Worm (Caenorhabditis elegans) whole organism, L4 larva: ENCODE measurements around the gene Y44A6D.6.

ENCODE experiments used
- F10B5.3 ChIP-seq: sonication (generic microtip); optimal IDR thresholded peaks from 2 replicates; lab custom pipeline; 2016; ENCODE audit warnings: mild to moderate bottlenecking, missing genetic modification characterization, missing compliant biosample characterization
- F44E2.7 ChIP-seq: fragments of 200-800 bp; sonication (Bioruptor generic); IDR thresholded peaks from 2 replicates; pipeline ENCODE4 v2.1.2; 2022; ENCODE audit warnings: missing genetic modification characterization, missing compliant biosample characterization
- Y5F2A.4 ChIP-seq: fragments of 200-800 bp; sonication (Bioruptor generic); optimal IDR thresholded peaks from 2 replicates; lab custom pipeline; 2018; ENCODE audit warnings: mild to moderate bottlenecking, missing genetic modification characterization, missing compliant biosample characterization
- aly-2 ChIP-seq: sonication (generic microtip); optimal IDR thresholded peaks from 2 replicates; lab custom pipeline; 2018; ENCODE audit warnings: missing biosample characterization, missing genetic modification characterization
- ama-1 ChIP-seq: fragments of 150-350 bp; optimal IDR thresholded peaks from 2 replicates; lab custom pipeline; 2014; ENCODE audit warnings: inconsistent platforms, mixed read lengths
- attf-4 ChIP-seq: sonication (generic microtip); optimal IDR thresholded peaks from 3 replicates; lab custom pipeline; 2017; ENCODE audit warnings: missing biosample characterization, missing genetic modification characterization
- ceh-20 ChIP-seq: fragments of 200-800 bp; sonication (Bioruptor generic); IDR thresholded peaks from 2 replicates; pipeline ENCODE4 v1.3.6; 2022; ENCODE audit warnings: missing genetic modification reagents, missing genetic modification characterization, missing compliant biosample characterization
- ceh-28 ChIP-seq: fragments of 150-350 bp; optimal IDR thresholded peaks from 2 replicates; lab custom pipeline; 2014; ENCODE audit warnings: missing biosample characterization, missing genetic modification reagents, missing genetic modification characterization
- ceh-32 ChIP-seq: sonication (generic microtip); optimal IDR thresholded peaks from 2 replicates; lab custom pipeline; 2016; ENCODE audit warnings: mild to moderate bottlenecking, missing genetic modification characterization, missing compliant biosample characterization; ENCODE audit not compliant: poor library complexity
- ceh-82 ChIP-seq: sonication (generic microtip); optimal IDR thresholded peaks from 2 replicates; lab custom pipeline; 2017; ENCODE audit warnings: missing biosample characterization, missing genetic modification characterization
- ces-1 ChIP-seq: fragments of 150-350 bp; sonication (generic microtip); optimal IDR thresholded peaks from 4 replicates; lab custom pipeline; 2014; ENCODE audit warnings: missing biosample characterization, missing genetic modification reagents, missing genetic modification characterization
- cey-2 ChIP-seq: sonication (generic microtip); optimal IDR thresholded peaks from 3 replicates; lab custom pipeline; 2017; ENCODE audit warnings: missing genetic modification characterization, mild to moderate bottlenecking, missing compliant biosample characterization, antibody characterized with exemption, borderline replicate concordance; ENCODE audit not compliant: insufficient read depth
- daf-16 ChIP-seq, 3 experiments: sonication (generic microtip); optimal IDR thresholded peaks; 2 replicates each; lab custom pipeline; 2016 to 2017; ENCODE audit warnings: missing genetic modification characterization in 3 of 3, missing genetic modification reagents in 3 of 3, mild to moderate bottlenecking in 2 of 3, missing compliant biosample characterization in 2 of 3, missing biosample characterization in 1 of 3, moderate library complexity in 1 of 3
- daf-8 ChIP-seq: fragments of 200-800 bp; sonication (Bioruptor generic); IDR thresholded peaks from 2 replicates; pipeline ENCODE4 v1.3.6; 2022; ENCODE audit warnings: missing genetic modification characterization, missing compliant biosample characterization
- dmd-6 ChIP-seq: fragments of 200-800 bp; sonication (Bioruptor generic); IDR thresholded peaks from 2 replicates; pipeline ENCODE4 v1.3.6; 2022; ENCODE audit warnings: missing genetic modification reagents, missing genetic modification characterization, missing compliant biosample characterization
- dmd-8 ChIP-seq: fragments of 200-800 bp; sonication (Bioruptor generic); IDR thresholded peaks from 2 replicates; pipeline ENCODE4 v1.3.6; 2022; ENCODE audit warnings: missing genetic modification characterization, missing compliant biosample characterization
- egl-27 ChIP-seq: sonication (generic microtip); optimal IDR thresholded peaks from 3 replicates; lab custom pipeline; 2017; ENCODE audit warnings: missing biosample characterization, missing genetic modification reagents, missing genetic modification characterization
- egl-43 ChIP-seq: fragments of 200-800 bp; sonication (Bioruptor generic); IDR thresholded peaks from 2 replicates; pipeline ENCODE4 v1.3.6; 2022; ENCODE audit warnings: missing genetic modification reagents, missing genetic modification characterization, missing compliant biosample characterization
- hlh-11 ChIP-seq: fragments of 200-800 bp; sonication (Bioruptor generic); optimal IDR thresholded peaks from 2 replicates; lab custom pipeline; 2018; ENCODE audit warnings: mild to moderate bottlenecking, missing genetic modification characterization, missing compliant biosample characterization
- hmg-1.1 ChIP-seq: fragments of 200-800 bp; sonication (Bioruptor generic); IDR thresholded peaks from 2 replicates; pipeline ENCODE4 v1.3.6; 2022; ENCODE audit warnings: missing genetic modification reagents, missing genetic modification characterization, missing compliant biosample characterization
- lin-13 ChIP-seq: fragments of 150-350 bp; optimal IDR thresholded peaks from 2 replicates; lab custom pipeline; 2014; ENCODE audit warnings: missing biosample characterization, missing genetic modification reagents, missing genetic modification characterization
- lin-29 ChIP-seq: fragments of 200-800 bp; sonication (Bioruptor generic); IDR thresholded peaks from 2 replicates; pipeline ENCODE4 v1.3.6; 2022; ENCODE audit warnings: missing genetic modification reagents, missing genetic modification characterization, missing compliant biosample characterization
- mdt-29 ChIP-seq: fragments of 200-800 bp; sonication (Bioruptor generic); IDR thresholded peaks from 2 replicates; pipeline ENCODE4 v1.3.6; 2022; ENCODE audit warnings: missing genetic modification reagents, missing genetic modification characterization, missing compliant biosample characterization
- nhr-25 ChIP-seq: sonication (generic microtip); optimal IDR thresholded peaks from 2 replicates; lab custom pipeline; 2017; ENCODE audit warnings: missing genetic modification characterization, mild to moderate bottlenecking, missing compliant biosample characterization, antibody characterized with exemption, moderate library complexity, borderline replicate concordance; ENCODE audit not compliant: insufficient read depth
- nhr-41 ChIP-seq: fragments of 200-800 bp; sonication (Bioruptor generic); IDR thresholded peaks from 2 replicates; pipeline ENCODE4 v1.3.6; 2022; ENCODE audit warnings: missing genetic modification reagents, missing genetic modification characterization, missing compliant biosample characterization
- nhr-42 ChIP-seq: fragments of 200-800 bp; sonication (Bioruptor generic); IDR thresholded peaks from 2 replicates; pipeline ENCODE4 v1.3.6; 2022; ENCODE audit warnings: missing genetic modification characterization, missing compliant biosample characterization
- pha-4 ChIP-seq, 2 experiments: fragments of 150-350 bp in 1 of 2; fragments of 200-800 bp in 1 of 2; sonication (Bioruptor generic) in 1 of 2; IDR thresholded peaks in 1 of 2; optimal IDR thresholded peaks in 1 of 2; 2 replicates each; pipeline versions ENCODE4 v1.3.6 to Lab custom; 2014 to 2022; ENCODE audit warnings: missing genetic modification characterization in 2 of 2, missing genetic modification reagents in 2 of 2, missing biosample characterization in 1 of 2, missing compliant biosample characterization in 1 of 2
- php-3 ChIP-seq: fragments of 200-800 bp; sonication (Bioruptor generic); IDR thresholded peaks from 2 replicates; pipeline ENCODE4 v1.3.6; 2022; ENCODE audit warnings: missing genetic modification reagents, missing genetic modification characterization, missing compliant biosample characterization
- pqm-1 ChIP-seq: sonication (generic microtip); optimal IDR thresholded peaks from 2 replicates; lab custom pipeline; 2017; ENCODE audit warnings: missing biosample characterization, missing genetic modification characterization
- set-16 ChIP-seq: fragments of 200-800 bp; sonication (Bioruptor generic); IDR thresholded peaks from 2 replicates; pipeline ENCODE4 v1.3.6; 2022; ENCODE audit warnings: missing genetic modification reagents, missing genetic modification characterization, missing compliant biosample characterization
- snpc-4 ChIP-seq: fragments of 150-350 bp; optimal IDR thresholded peaks from 2 replicates; lab custom pipeline; 2014; ENCODE audit warnings: missing biosample characterization, missing genetic modification characterization
- spr-1 ChIP-seq: sonication (generic microtip); optimal IDR thresholded peaks from 2 replicates; lab custom pipeline; 2016; ENCODE audit warnings: mild to moderate bottlenecking, missing genetic modification characterization, missing compliant biosample characterization
- tag-97 ChIP-seq: fragments of 200-800 bp; sonication (Bioruptor generic); IDR thresholded peaks from 2 replicates; pipeline ENCODE4 v1.3.6; 2022; ENCODE audit warnings: missing genetic modification characterization, missing compliant biosample characterization
- tra-1 ChIP-seq: fragments of 200-800 bp; sonication (Bioruptor generic); IDR thresholded peaks from 2 replicates; pipeline ENCODE4 v1.3.6; 2022; ENCODE audit warnings: missing genetic modification reagents, missing genetic modification characterization, missing compliant biosample characterization
- unc-62 ChIP-seq, 3 experiments: fragments of 150-350 bp in 1 of 3; sonication (generic microtip); optimal IDR thresholded peaks in 2 of 3; peaks in 1 of 3; 1 replicate in 1 of 3; 2 replicates in 2 of 3; lab custom pipeline; 2014 to 2017; ENCODE audit warnings: missing biosample characterization in 3 of 3, missing genetic modification characterization in 3 of 3, missing genetic modification reagents in 3 of 3, missing genotype in 1 of 3
- zfp-3 ChIP-seq: fragments of 200-800 bp; sonication (Bioruptor generic); conservative IDR thresholded peaks from 2 replicates; pipeline ENCODE4 v1.3.6; 2022; ENCODE audit warnings: missing genetic modification reagents, missing genetic modification characterization, missing compliant biosample characterization
- zip-2 ChIP-seq: fragments of 150-350 bp; optimal IDR thresholded peaks from 2 replicates; lab custom pipeline; 2014; ENCODE audit warnings: missing biosample characterization, missing genetic modification characterization
- ztf-11 ChIP-seq: fragments of 150-350 bp; optimal IDR thresholded peaks from 2 replicates; lab custom pipeline; 2014; ENCODE audit warnings: missing biosample characterization, missing genetic modification characterization

The Y44A6D.6 gene

ce11 chrV:20793761-20794160 lies 13.4 kb upstream of the Y44A6D.6 start (continued):
- TF ChIP-seq ceh-32, result no peak
- peak; percentile 47 for TF ChIP-seq pqm-1 (tag; lab: Kevin White, UChicago)
- no peak for TF ChIP-seq daf-16 (GFP tag; optimal IDR thresholded peaks at IDR 0.05; lab: Kevin White, UChicago)
- TF ChIP-seq daf-16 (tag; optimal IDR thresholded peaks at IDR 0.05; lab: Kevin White, UChicago), result peak; percentile 46
- TF ChIP-seq cey-2 (tag; lab: Kevin White, UChicago), result no peak
- TF ChIP-seq zip-2 (tag; lab: Kevin White, UChicago), result no peak
- TF ChIP-seq ces-1, result no peak
- TF ChIP-seq spr-1 (tag; lab: Kevin White, UChicago), result no peak
- peak; percentile 79 for TF ChIP-seq hlh-11 (tag; lab: Kevin White, UChicago)
- no peak for TF ChIP-seq attf-4 (tag; lab: Kevin White, UChicago)
- TF ChIP-seq ama-1 (lab: Kevin White, UChicago), result no peak
- TF ChIP-seq mdt-29 (GFP tag; lab: Robert Waterston, UW), result no peak
- no peak for TF ChIP-seq nhr-25
- TF ChIP-seq unc-62 (GFP tag; optimal IDR thresholded peaks at IDR 0.05 in 1 of 2; lab: Kevin White, UChicago), result peak in 1 of 2 experiments; percentile 23
- TF ChIP-seq unc-62 (tag; optimal IDR thresholded peaks at IDR 0.05; lab: Kevin White, UChicago), result no peak
- peak; percentile 39; the same call in 1 of the 2 replicates for TF ChIP-seq dmd-6
- TF ChIP-seq nhr-42 (GFP tag; lab: Robert Waterston, UW), result no peak
- no peak for TF ChIP-seq ceh-20 (GFP tag; lab: Robert Waterston, UW)
- no peak for TF ChIP-seq egl-27 (tag; lab: Kevin White, UChicago)
- TF ChIP-seq set-16, result peak; percentile 74
- TF ChIP-seq hmg-1.1, result 0 out of 2 replicates have a peak, but pooled peaks have one; percentile 21
- no peak for TF ChIP-seq snpc-4 (tag; lab: Kevin White, UChicago)
- no peak for TF ChIP-seq tra-1 (GFP tag; lab: Robert Waterston, UW)
- no peak for TF ChIP-seq lin-13
- TF ChIP-seq nhr-41, result no peak
- TF ChIP-seq, all 104 proteins: peak for 18

DNA sequence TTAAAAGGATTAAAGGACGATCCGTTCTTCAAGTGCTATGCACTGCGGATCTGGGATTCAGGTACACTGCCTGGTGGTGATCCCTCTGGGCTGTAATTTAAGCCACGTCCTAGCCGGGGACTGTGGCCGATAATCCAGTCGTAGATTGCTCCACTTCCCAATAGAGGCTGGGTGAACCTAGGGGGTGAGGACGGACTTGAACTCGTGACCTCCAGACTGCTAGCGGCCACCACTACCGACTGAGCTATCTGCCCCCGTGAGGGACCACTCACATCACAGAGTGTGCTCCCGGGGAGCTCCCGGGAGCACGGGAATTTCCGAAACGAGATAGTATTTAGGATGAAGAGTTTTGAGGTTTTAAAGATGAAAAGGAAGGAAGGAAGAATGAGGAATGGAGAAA lies 11.8 kb upstream of the Y44A6D.6 start:
- TF ChIP-seq egl-43 (GFP tag; lab: Robert Waterston, UW) (peak; percentile 58), set-16 (peak; percentile 63)

- TF ChIP-seq F10B5.3, result no peak
- no peak for TF ChIP-seq ceh-82 (tag; lab: Kevin White, UChicago)
- TF ChIP-seq tag-97 (GFP tag; lab: Robert Waterston, UW), result no peak
- no peak for TF ChIP-seq zip-2 (tag; lab: Kevin White, UChicago)
- no peak for TF ChIP-seq zfp-3 (GFP tag; lab: Robert Waterston, UW)
- no peak for TF ChIP-seq pha-4 (GFP tag; IDR thresholded peaks at IDR 0.05; lab: Robert Waterston, UW)
- no peak for TF ChIP-seq pha-4 (tag; optimal IDR thresholded peaks at IDR 0.05; lab: Kevin White, UChicago)
- TF ChIP-seq ztf-11 (tag; lab: Kevin White, UChicago), result no peak
- TF ChIP-seq F44E2.7 (GFP tag; lab: Robert Waterston, UW), result no peak
- no peak for TF ChIP-seq daf-8 (GFP tag; lab: Robert Waterston, UW)
- TF ChIP-seq aly-2 (tag; lab: Kevin White, UChicago), result no peak
- TF ChIP-seq ama-1 (lab: Kevin White, UChicago), result no peak
- TF ChIP-seq php-3, result no peak
- TF ChIP-seq ceh-28 (tag; lab: Kevin White, UChicago), result no peak
- no peak for TF ChIP-seq ces-1
- no peak for TF ChIP-seq tra-1 (GFP tag; lab: Robert Waterston, UW)
- no peak for TF ChIP-seq Y5F2A.4 (GFP tag; lab: Kevin White, UChicago)
- TF ChIP-seq lin-29, result no peak
- no peak for TF ChIP-seq dmd-8 (GFP tag; lab: Robert Waterston, UW)
- no peak for TF ChIP-seq lin-13
- TF ChIP-seq ceh-32, result no peak
These were observed 9.2 kb upstream of the Y44A6D.6 start, which contains the start of gene sdf-9 for ce11 chrV:20797918-20798317. sdf-9 (plus strand) TSS chrV:20798218.
